Worm (Caenorhabditis elegans) whole organism, L1 larva: ENCODE measurements around the gene pxn-1.

Experiments
- C04F5.9 ChIP-seq: sonication (generic microtip); optimal IDR thresholded peaks from 2 replicates; lab custom pipeline; 2016; ENCODE audit warnings: missing genetic modification characterization, missing compliant biosample characterization
- C16A3.4 ChIP-seq: fragments of 150-350 bp; optimal IDR thresholded peaks from 2 replicates; lab custom pipeline; 2014; ENCODE audit warnings: missing biosample characterization, missing genetic modification characterization
- Y116A8C.19 ChIP-seq: sonication (generic microtip); optimal IDR thresholded peaks from 2 replicates; lab custom pipeline; 2016; ENCODE audit warnings: missing compliant biosample characterization, missing genetic modification characterization, borderline replicate concordance
- alr-1 ChIP-seq: fragments of 200-800 bp; sonication (Bioruptor generic); optimal IDR thresholded peaks from 2 replicates; lab custom pipeline; 2018; ENCODE audit warnings: borderline replicate concordance, mild to moderate bottlenecking, missing genetic modification characterization, missing compliant biosample characterization
- blmp-1 ChIP-seq: fragments of 150-350 bp; optimal IDR thresholded peaks from 2 replicates; lab custom pipeline; 2014; ENCODE audit warnings: missing biosample characterization, missing genetic modification characterization
- ceh-8 ChIP-seq: fragments of 200-800 bp; sonication (Bioruptor generic); optimal IDR thresholded peaks from 2 replicates; lab custom pipeline; 2018; ENCODE audit warnings: mild to moderate bottlenecking, missing genetic modification characterization, moderate library complexity, missing compliant biosample characterization
- ceh-88 ChIP-seq: fragments of 200-800 bp; sonication (Bioruptor generic); IDR thresholded peaks from 2 replicates; pipeline ENCODE4 v1.3.6; 2022; ENCODE audit warnings: missing genetic modification characterization, missing compliant biosample characterization
- ceh-90 ChIP-seq: sonication (generic microtip); optimal IDR thresholded peaks from 2 replicates; lab custom pipeline; 2016; ENCODE audit warnings: missing genetic modification characterization, missing compliant biosample characterization
- dsc-1 ChIP-seq: sonication (generic microtip); optimal IDR thresholded peaks from 2 replicates; lab custom pipeline; 2016; ENCODE audit warnings: mild to moderate bottlenecking, missing genetic modification characterization, missing compliant biosample characterization
- efl-1 ChIP-seq, 4 experiments: fragments of 150-350 bp; optimal IDR thresholded peaks in 3 of 4; peaks in 1 of 4; 1 replicate in 1 of 4; 2 replicates in 3 of 4; lab custom pipeline; 2014; ENCODE audit warnings: missing biosample characterization in 2 of 4, missing genetic modification characterization in 2 of 4, missing genetic modification reagents in 2 of 4
- efl-3 ChIP-seq: fragments of 200-800 bp; sonication (Bioruptor generic); optimal IDR thresholded peaks from 2 replicates; lab custom pipeline; 2018; ENCODE audit warnings: mild to moderate bottlenecking, missing genetic modification characterization, missing compliant biosample characterization
- egl-13 ChIP-seq: sonication (generic microtip); optimal IDR thresholded peaks from 2 replicates; lab custom pipeline; 2016; ENCODE audit warnings: missing genotype, missing genetic modification reagents, missing genetic modification characterization, missing compliant biosample characterization
- elt-2 ChIP-seq: sonication (generic microtip); optimal IDR thresholded peaks from 2 replicates; lab custom pipeline; 2016; ENCODE audit warnings: missing genetic modification characterization, mild to moderate bottlenecking, inconsistent platforms, missing compliant biosample characterization, missing genetic modification reagents
- elt-3 ChIP-seq, 6 experiments: fragments of 150-350 bp in 1 of 6; sonication (generic microtip); optimal IDR thresholded peaks; 2 replicates each; lab custom pipeline; 2017 to 2018; ENCODE audit warnings: missing biosample characterization in 6 of 6, missing genetic modification characterization in 6 of 6, inconsistent platforms in 1 of 6
- fkh-10 ChIP-seq: sonication (generic microtip); optimal IDR thresholded peaks from 2 replicates; lab custom pipeline; 2017; ENCODE audit warnings: missing biosample characterization, missing genetic modification reagents, missing genetic modification characterization
- fos-1 ChIP-seq: fragments of 150-350 bp; optimal IDR thresholded peaks from 2 replicates; lab custom pipeline; 2014; ENCODE audit warnings: missing biosample characterization, missing genetic modification characterization
- grh-1 ChIP-seq: fragments of 200-800 bp; sonication (Bioruptor generic); IDR thresholded peaks from 2 replicates; pipeline ENCODE4 v1.3.6; 2022; ENCODE audit warnings: missing genetic modification reagents, missing genetic modification characterization, missing compliant biosample characterization
- hlh-4 ChIP-seq: sonication (generic microtip); optimal IDR thresholded peaks from 2 replicates; lab custom pipeline; 2016; ENCODE audit warnings: mild to moderate bottlenecking, missing genetic modification characterization, missing compliant biosample characterization
- hpl-2 ChIP-seq: fragments of 150-350 bp; optimal IDR thresholded peaks from 2 replicates; lab custom pipeline; 2014; ENCODE audit warnings: missing biosample characterization, missing genetic modification reagents, missing genetic modification characterization
- irx-1 ChIP-seq: sonication (generic microtip); optimal IDR thresholded peaks from 2 replicates; lab custom pipeline; 2016; ENCODE audit warnings: missing genetic modification characterization, missing compliant biosample characterization
- jun-1 ChIP-seq: fragments of 150-350 bp; optimal IDR thresholded peaks from 2 replicates; lab custom pipeline; 2014; ENCODE audit warnings: missing biosample characterization, missing genetic modification reagents, missing genetic modification characterization
- lin-13 ChIP-seq: fragments of 150-350 bp; optimal IDR thresholded peaks from 2 replicates; lab custom pipeline; 2014; ENCODE audit warnings: missing biosample characterization, missing genetic modification reagents, missing genetic modification characterization
- lin-14 ChIP-seq: fragments of 200-800 bp; sonication (Bioruptor generic); optimal IDR thresholded peaks from 2 replicates; lab custom pipeline; 2018; ENCODE audit warnings: mild to moderate bottlenecking, missing genetic modification characterization, moderate library complexity, missing compliant biosample characterization
- lin-35 ChIP-seq, 2 experiments: fragments of 150-350 bp; optimal IDR thresholded peaks; 2 replicates each; lab custom pipeline; 2014; ENCODE audit warnings: missing biosample characterization in 2 of 2, missing genetic modification characterization in 2 of 2, missing genetic modification reagents in 2 of 2
- lsy-2 ChIP-seq, 2 experiments: fragments of 150-350 bp; optimal IDR thresholded peaks; 2 replicates each; lab custom pipeline; 2014; ENCODE audit warnings: missing biosample characterization in 2 of 2, missing genetic modification characterization in 2 of 2
- mdl-1 ChIP-seq, 2 experiments: fragments of 150-350 bp; optimal IDR thresholded peaks; 2 replicates each; lab custom pipeline; 2014 to 2017; ENCODE audit warnings: missing biosample characterization in 2 of 2, missing genetic modification characterization in 2 of 2, inconsistent platforms in 1 of 2
- mep-1 ChIP-seq: fragments of 150-350 bp; optimal IDR thresholded peaks from 2 replicates; lab custom pipeline; 2014; ENCODE audit warnings: missing biosample characterization, missing genetic modification characterization
- nhr-11 ChIP-seq: fragments of 150-350 bp; optimal IDR thresholded peaks from 2 replicates; lab custom pipeline; 2014; ENCODE audit warnings: missing biosample characterization, missing genetic modification characterization
- nhr-12 ChIP-seq: sonication (generic microtip); optimal IDR thresholded peaks from 2 replicates; lab custom pipeline; 2017; ENCODE audit warnings: missing biosample characterization, missing genetic modification characterization
- nhr-20 ChIP-seq: sonication (generic microtip); optimal IDR thresholded peaks from 2 replicates; lab custom pipeline; 2016; ENCODE audit warnings: mild to moderate bottlenecking, missing genetic modification characterization, missing compliant biosample characterization
- nhr-71 ChIP-seq: sonication (generic microtip); optimal IDR thresholded peaks from 2 replicates; lab custom pipeline; 2016; ENCODE audit warnings: mild to moderate bottlenecking, missing genetic modification characterization, moderate library complexity, missing compliant biosample characterization
- nhr-77 ChIP-seq: fragments of 150-350 bp; optimal IDR thresholded peaks from 2 replicates; lab custom pipeline; 2014; ENCODE audit warnings: missing biosample characterization, missing genetic modification characterization
- nhr-85 ChIP-seq: sonication (generic microtip); peaks from one replicate; lab custom pipeline; 2016; ENCODE audit warnings: missing genetic modification characterization, inconsistent platforms, missing compliant biosample characterization
- nhr-90 ChIP-seq: sonication (generic microtip); optimal IDR thresholded peaks from 2 replicates; lab custom pipeline; 2016; ENCODE audit warnings: mild to moderate bottlenecking, missing genetic modification characterization, missing compliant biosample characterization; ENCODE audit not compliant: poor library complexity
- skn-1 ChIP-seq: fragments of 150-350 bp; optimal IDR thresholded peaks from 2 replicates; lab custom pipeline; 2014; ENCODE audit warnings: missing biosample characterization, missing genetic modification characterization
- snpc-4 ChIP-seq: fragments of 150-350 bp; optimal IDR thresholded peaks from 2 replicates; lab custom pipeline; 2014; ENCODE audit warnings: missing biosample characterization, missing genetic modification characterization
- snu-23 ChIP-seq: sonication (generic microtip); optimal IDR thresholded peaks from 2 replicates; lab custom pipeline; 2016; ENCODE audit warnings: missing genetic modification characterization, missing compliant biosample characterization
- sox-4 ChIP-seq: sonication (generic microtip); optimal IDR thresholded peaks from 2 replicates; lab custom pipeline; 2016; ENCODE audit warnings: missing genetic modification characterization, missing compliant biosample characterization
- sptf-1 ChIP-seq: fragments of 150-350 bp; optimal IDR thresholded peaks from 2 replicates; lab custom pipeline; 2014; ENCODE audit warnings: missing biosample characterization, missing genetic modification characterization
- unc-98 ChIP-seq: fragments of 200-800 bp; sonication (Bioruptor generic); IDR thresholded peaks from 2 replicates; pipeline ENCODE4 v1.3.6; 2022; ENCODE audit warnings: missing genetic modification characterization, missing compliant biosample characterization
- vab-15 ChIP-seq: sonication (generic microtip); optimal IDR thresholded peaks from 2 replicates; lab custom pipeline; 2017; ENCODE audit warnings: missing genotype, mild to moderate bottlenecking, missing genetic modification characterization, missing compliant biosample characterization
- xbp-1 ChIP-seq: sonication (generic microtip); optimal IDR thresholded peaks from 2 replicates; lab custom pipeline; 2016; ENCODE audit warnings: missing genetic modification characterization, missing compliant biosample characterization
- zag-1 ChIP-seq: fragments of 150-350 bp; optimal IDR thresholded peaks from 2 replicates; lab custom pipeline; 2014; ENCODE audit warnings: missing biosample characterization, missing genetic modification characterization
- zip-4 ChIP-seq: fragments of 200-800 bp; sonication (Bioruptor generic); optimal IDR thresholded peaks from 2 replicates; lab custom pipeline; 2018; ENCODE audit warnings: mild to moderate bottlenecking, missing genetic modification characterization, moderate library complexity, missing compliant biosample characterization

The pxn-1 gene

ce11 chrV:8494260-8494939 is at the start of gene pxn-1:
Gene pxn-1, plus strand, starts transcription at chrV:8494889.
- TF ChIP-seq blmp-1 (tag; lab: Kevin White, UChicago), result peak; percentile 53
- TF ChIP-seq zip-4 (GFP tag; lab: Kevin White, UChicago), result no peak

ce11 chrV:8445636-8446035 is 49.1 kb upstream of the pxn-1 start:
- TF ChIP-seq elt-3 (tag; optimal IDR thresholded peaks at IDR 0.05; lab: Kevin White, UChicago), result peak in 3 of 6 experiments; percentile 24 to 53 (median 49)
- peak; percentile 41 for TF ChIP-seq nhr-90 (tag; lab: Kevin White, UChicago)
- peak; percentile 60 for TF ChIP-seq nhr-77 (tag; lab: Kevin White, UChicago)
- no peak for TF ChIP-seq lin-13 (GFP tag; lab: Kevin White, UChicago)
- peak; percentile 48 for TF ChIP-seq snu-23
- no peak for TF ChIP-seq egl-13 (tag; lab: Kevin White, UChicago)
- TF ChIP-seq fkh-10 (GFP tag; lab: Kevin White, UChicago), result no peak
- TF ChIP-seq nhr-85 (tag; lab: Kevin White, UChicago), result peak; percentile 80
- TF ChIP-seq C04F5.9 (tag; lab: Kevin White, UChicago), result no peak
- no peak for TF ChIP-seq zag-1 (tag; lab: Kevin White, UChicago)
- TF ChIP-seq nhr-11 (tag; lab: Kevin White, UChicago), result no peak
- peak; percentile 48 for TF ChIP-seq nhr-71 (tag; lab: Kevin White, UChicago)
- no peak for TF ChIP-seq snpc-4 (tag; lab: Kevin White, UChicago)
- TF ChIP-seq sptf-1 (tag; lab: Kevin White, UChicago), result no peak
- peak; percentile 28 for TF ChIP-seq C16A3.4 (tag; lab: Kevin White, UChicago)
- peak; percentile 16 for TF ChIP-seq mep-1 (tag; lab: Kevin White, UChicago)
- TF ChIP-seq vab-15, result no peak
- TF ChIP-seq sox-4 (tag; lab: Kevin White, UChicago), result no peak
- no peak for TF ChIP-seq ceh-90 (tag; lab: Kevin White, UChicago)
- TF ChIP-seq nhr-20 (tag; lab: Kevin White, UChicago), result peak; percentile 53
- TF ChIP-seq unc-98, result no peak
- peak; percentile 5 to 62 for TF ChIP-seq lsy-2 (tag; optimal IDR thresholded peaks at IDR 0.05; lab: Kevin White, UChicago)
- TF ChIP-seq jun-1 (tag; lab: Kevin White, UChicago), result peak; percentile 43
- peak in 1 of 2 experiments; percentile 17 for TF ChIP-seq mdl-1 (tag; optimal IDR thresholded peaks at IDR 0.05; lab: Kevin White, UChicago)
- TF ChIP-seq blmp-1 (tag; lab: Kevin White, UChicago), result peak; percentile 78
- peak; percentile 71 for TF ChIP-seq lin-14
- no peak for TF ChIP-seq efl-3 (GFP tag; lab: Kevin White, UChicago)
- peak in 1 of 2 experiments; percentile 22 for TF ChIP-seq efl-1 (optimal IDR thresholded peaks at IDR 0.05; lab: Kevin White, UChicago)
- TF ChIP-seq efl-1 (GFP tag; optimal IDR thresholded peaks at IDR 0.05 in 1 of 2; lab: Kevin White, UChicago), result peak in 1 of 2 experiments; percentile 1
- peak; percentile 9 for TF ChIP-seq fos-1
- peak; percentile 51 for TF ChIP-seq elt-2
- peak; percentile 2 to 64 for TF ChIP-seq lin-35 (GFP tag; optimal IDR thresholded peaks at IDR 0.05; lab: Kevin White, UChicago)
- TF ChIP-seq Y116A8C.19, result no peak
- no peak for TF ChIP-seq ceh-8 (GFP tag; lab: Kevin White, UChicago)
- TF ChIP-seq, all 84 proteins: peak for 18

ce11 chrV:8447928-8448327 is 46.8 kb upstream of the pxn-1 start, which contains the start of gene T23B12.5:
Gene T23B12.5, minus strand, starts transcription at chrV:8448028.
- TF ChIP-seq zag-1 (tag; lab: Kevin White, UChicago), result no peak
- no peak for TF ChIP-seq efl-1 (optimal IDR thresholded peaks at IDR 0.05; lab: Kevin White, UChicago)
- TF ChIP-seq efl-1 (GFP tag; optimal IDR thresholded peaks at IDR 0.05 in 1 of 2; lab: Kevin White, UChicago), result peak in 1 of 2 experiments; percentile 14

- TF ChIP-seq hlh-4, result no peak
- peak; percentile 68 for TF ChIP-seq blmp-1 (tag; lab: Kevin White, UChicago)
- TF ChIP-seq fkh-10 (GFP tag; lab: Kevin White, UChicago), result no peak
- no peak for TF ChIP-seq efl-1 (optimal IDR thresholded peaks at IDR 0.05; lab: Kevin White, UChicago)
- TF ChIP-seq efl-1 (GFP tag; optimal IDR thresholded peaks at IDR 0.05 in 1 of 2; lab: Kevin White, UChicago), result peak in 1 of 2 experiments; percentile 83
- no peak for TF ChIP-seq zag-1 (tag; lab: Kevin White, UChicago)
- TF ChIP-seq xbp-1 (tag; lab: Kevin White, UChicago), result no peak
- TF ChIP-seq sptf-1 (tag; lab: Kevin White, UChicago), result no peak
- TF ChIP-seq alr-1, result no peak
- TF ChIP-seq nhr-11 (tag; lab: Kevin White, UChicago), result no peak
- peak in 1 of 2 experiments; percentile 19 for TF ChIP-seq lsy-2 (tag; optimal IDR thresholded peaks at IDR 0.05; lab: Kevin White, UChicago)
- no peak for TF ChIP-seq skn-1 (tag; lab: Kevin White, UChicago)
- TF ChIP-seq ceh-88 (GFP tag; lab: Robert Waterston, UW), result no peak
- TF ChIP-seq nhr-12, result no peak
- TF ChIP-seq nhr-77 (tag; lab: Kevin White, UChicago), result no peak
- TF ChIP-seq nhr-85 (tag; lab: Kevin White, UChicago), result peak; percentile 86
- no peak for TF ChIP-seq hpl-2 (GFP tag; lab: Kevin White, UChicago)
- no peak for TF ChIP-seq grh-1 (GFP tag; lab: Robert Waterston, UW)
- no peak for TF ChIP-seq irx-1 (tag; lab: Kevin White, UChicago)
- no peak for TF ChIP-seq dsc-1 (tag; lab: Kevin White, UChicago)
- no peak for TF ChIP-seq C04F5.9 (tag; lab: Kevin White, UChicago)
Measured at ce11 chrV:8449241-8449640, 45.4 kb upstream of the pxn-1 start.
